Worm (Caenorhabditis elegans): ENCODE data around the gene T24F1.4.

DNA sequence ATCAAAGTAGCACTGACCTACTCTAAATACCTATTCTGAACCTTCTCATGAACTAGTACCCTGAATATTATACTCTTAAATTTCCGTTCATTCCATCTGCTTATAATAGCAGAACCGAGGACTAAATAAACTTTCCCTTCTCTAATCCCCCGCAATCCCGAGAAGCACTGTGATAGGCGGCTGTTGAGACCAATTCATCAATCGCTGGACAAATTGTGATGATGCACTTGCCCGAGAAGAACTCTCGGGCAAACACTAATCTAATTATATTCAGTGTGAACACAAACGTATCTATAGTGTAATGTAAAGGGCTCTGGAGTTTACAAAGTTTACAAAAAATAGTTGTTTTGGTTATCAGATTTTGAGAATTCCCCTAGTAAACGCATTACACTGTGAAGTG is 39.2 kb downstream of the T24F1.4 start:
- TF ChIP-seq W03F9.2 (tag; optimal IDR thresholded peaks at IDR 0.05), result no peak
- TF ChIP-seq him-1 (tag; optimal IDR thresholded peaks at IDR 0.05), result no peak
- TF ChIP-seq dao-5 (tag; optimal IDR thresholded peaks at IDR 0.05), result no peak

Data from whole organism, L4/young adult.